Fruit fly (Drosophila melanogaster) whole organism, embryonic: ENCODE measurements around the gene CG7789.

Source experiments
- Aef1 ChIP-seq: fragments of 200-800 bp; sonication (Bioruptor generic); IDR thresholded peaks from 3 replicates; pipeline ENCODE4 v1.3.6; 2022; ENCODE audit warnings: missing biosample characterization, missing genetic modification characterization
- CG10147 ChIP-seq: fragments of 200-800 bp; sonication (Bioruptor generic); optimal IDR thresholded peaks from 2 replicates; lab custom pipeline; 2019; ENCODE audit warnings: missing biosample characterization, mild to moderate bottlenecking, missing genetic modification characterization, moderate library complexity
- CG11247 ChIP-seq: fragments of 200-800 bp; sonication (Bioruptor generic); IDR thresholded peaks from 2 replicates; pipeline ENCODE4 v1.3.6; 2022; ENCODE audit warnings: missing biosample characterization, missing genetic modification characterization
- CG12391 ChIP-seq: fragments of 200-800 bp; sonication (Bioruptor generic); optimal IDR thresholded peaks from 3 replicates; lab custom pipeline; 2018; ENCODE audit warnings: missing biosample characterization, mild to moderate bottlenecking, missing genetic modification characterization, moderate library complexity
- CG12942 ChIP-seq: fragments of 200-800 bp; sonication (Bioruptor generic); optimal IDR thresholded peaks from 3 replicates; lab custom pipeline; 2016; ENCODE audit warnings: missing biosample characterization, missing genetic modification characterization
- CG15269 ChIP-seq: fragments of 200-800 bp; sonication (Bioruptor generic); optimal IDR thresholded peaks from 2 replicates; lab custom pipeline; 2018; ENCODE audit warnings: missing biosample characterization, mild to moderate bottlenecking, missing genetic modification characterization, moderate library complexity
- CG16813 ChIP-seq: fragments of 200-800 bp; sonication (Bioruptor generic); IDR thresholded peaks from 3 replicates; pipeline ENCODE4 v1.3.6; 2022; ENCODE audit warnings: missing biosample characterization, missing genetic modification characterization; ENCODE audit not compliant: partially characterized antibody
- CG17829 ChIP-seq: fragments of 200-800 bp; optimal IDR thresholded peaks from 2 replicates; lab custom pipeline; 2019; ENCODE audit warnings: missing biosample characterization, mild to moderate bottlenecking, missing genetic modification characterization, moderate library complexity
- CG18764 ChIP-seq: fragments of 200-800 bp; sonication (Bioruptor generic); optimal IDR thresholded peaks from 3 replicates; lab custom pipeline; 2016; ENCODE audit warnings: missing biosample characterization, missing genetic modification characterization
- CG30020 ChIP-seq: fragments of 200-800 bp; optimal IDR thresholded peaks from 2 replicates; lab custom pipeline; 2019; ENCODE audit warnings: missing biosample characterization, mild to moderate bottlenecking, missing genetic modification characterization, moderate library complexity
- CG4424 ChIP-seq: fragments of 200-800 bp; sonication (Bioruptor generic); optimal IDR thresholded peaks from 3 replicates; lab custom pipeline; 2016; ENCODE audit warnings: missing biosample characterization, missing genetic modification characterization
- CG4617 ChIP-seq: fragments of 200-800 bp; sonication (Bioruptor generic); optimal IDR thresholded peaks from 3 replicates; lab custom pipeline; 2016; ENCODE audit warnings: missing biosample characterization, missing genetic modification characterization, borderline replicate concordance
- CG6854 ChIP-seq: fragments of 200-800 bp; sonication (Bioruptor generic); optimal IDR thresholded peaks from 3 replicates; lab custom pipeline; 2017; ENCODE audit warnings: missing biosample characterization, mild to moderate bottlenecking, missing genetic modification characterization
- CG7271 ChIP-seq: fragments of 200-800 bp; sonication (Bioruptor generic); optimal IDR thresholded peaks from 2 replicates; lab custom pipeline; 2018; ENCODE audit warnings: missing biosample characterization, mild to moderate bottlenecking, missing genetic modification characterization, moderate library complexity
- CG8089 ChIP-seq: fragments of 200-800 bp; sonication (Bioruptor generic); optimal IDR thresholded peaks from 3 replicates; lab custom pipeline; 2016; ENCODE audit warnings: missing biosample characterization, missing genetic modification characterization
- Dbx ChIP-seq: fragments of 200-800 bp; sonication (Bioruptor generic); IDR thresholded peaks from 3 replicates; pipeline ENCODE4 v1.3.6; 2022; ENCODE audit warnings: missing biosample characterization, missing genetic modification characterization
- Dll ChIP-seq: fragments of 200-800 bp; sonication (Bioruptor generic); IDR thresholded peaks from 4 replicates; pipeline ENCODE4 v1.3.6; 2022; ENCODE audit warnings: missing biosample characterization, missing genetic modification characterization; ENCODE audit not compliant: partially characterized antibody
- E2f1 ChIP-seq: fragments of 200-800 bp; sonication (Bioruptor generic); IDR thresholded peaks from 2 replicates; pipeline ENCODE4 v1.3.6; 2022; ENCODE audit warnings: missing biosample characterization, missing genetic modification characterization
- Fer1 ChIP-seq: fragments of 200-800 bp; sonication (Bioruptor generic); optimal IDR thresholded peaks from 2 replicates; lab custom pipeline; 2017; ENCODE audit warnings: missing biosample characterization, mild to moderate bottlenecking, missing genetic modification characterization
- GATAe ChIP-seq: fragments of 200-800 bp; sonication (Bioruptor generic); conservative IDR thresholded peaks from 2 replicates; pipeline ENCODE4 v1.3.6; 2022; ENCODE audit warnings: missing biosample characterization, missing genetic modification characterization
- HLH4C ChIP-seq: fragments of 200-800 bp; sonication (Bioruptor generic); IDR thresholded peaks from 3 replicates; pipeline ENCODE4 v1.3.6; 2022; ENCODE audit warnings: missing biosample characterization, missing genetic modification characterization; ENCODE audit not compliant: partially characterized antibody
- Hey ChIP-seq: fragments of 200-800 bp; sonication (Bioruptor generic); optimal IDR thresholded peaks from 3 replicates; lab custom pipeline; 2018; ENCODE audit warnings: missing biosample characterization, mild to moderate bottlenecking, missing genetic modification characterization
- Lhr ChIP-seq: fragments of 200-800 bp; sonication (Bioruptor generic); optimal IDR thresholded peaks from 3 replicates; lab custom pipeline; 2017; ENCODE audit warnings: mild to moderate bottlenecking, missing biosample characterization, missing genetic modification reagents, missing genetic modification characterization
- MESR4 ChIP-seq: fragments of 200-800 bp; sonication (Bioruptor generic); optimal IDR thresholded peaks from 2 replicates; lab custom pipeline; 2018; ENCODE audit warnings: missing biosample characterization, mild to moderate bottlenecking, missing genetic modification characterization, moderate library complexity
- Med ChIP-seq: fragments of 200-800 bp; sonication (Bioruptor generic); peaks from one replicate; lab custom pipeline; 2016; ENCODE audit warnings: missing biosample characterization, missing genetic modification characterization, mild to moderate bottlenecking, inconsistent platforms, moderate library complexity
- NC2β ChIP-seq: fragments of 200-800 bp; sonication (Bioruptor generic); optimal IDR thresholded peaks from 2 replicates; lab custom pipeline; 2016; ENCODE audit warnings: missing biosample characterization, missing genetic modification characterization
- Opbp ChIP-seq: fragments of 200-800 bp; sonication (Bioruptor generic); IDR thresholded peaks from 3 replicates; pipeline ENCODE4 v1.3.6; 2022; ENCODE audit warnings: missing biosample characterization, missing genetic modification characterization; ENCODE audit not compliant: partially characterized antibody
- Six4 ChIP-seq: fragments of 200-800 bp; sonication (Bioruptor generic); optimal IDR thresholded peaks from 2 replicates; lab custom pipeline; 2016; ENCODE audit warnings: missing biosample characterization, missing genetic modification characterization
- Taf1 ChIP-seq: fragments of 200-800 bp; sonication (Bioruptor generic); IDR thresholded peaks from 2 replicates; pipeline ENCODE4 v1.3.6; 2022; ENCODE audit warnings: missing biosample characterization, missing genetic modification characterization
- YL-1 ChIP-seq: fragments of 200-800 bp; sonication (Bioruptor generic); optimal IDR thresholded peaks from 3 replicates; lab custom pipeline; 2017; ENCODE audit warnings: missing biosample characterization, mild to moderate bottlenecking, missing genetic modification characterization
- ab ChIP-seq: fragments of 200-800 bp; sonication (Bioruptor generic); optimal IDR thresholded peaks from 2 replicates; lab custom pipeline; 2016; ENCODE audit warnings: missing biosample characterization, missing genetic modification characterization
- al ChIP-seq: fragments of 200-800 bp; sonication (Bioruptor generic); IDR thresholded peaks from 2 replicates; pipeline ENCODE4 v1.3.6; 2022; ENCODE audit warnings: missing biosample characterization, missing genetic modification characterization
- ara ChIP-seq: fragments of 200-800 bp; sonication (Bioruptor generic); IDR thresholded peaks from 2 replicates; pipeline ENCODE4 v1.3.6; 2022; ENCODE audit warnings: missing biosample characterization, missing genetic modification characterization
- ase ChIP-seq: fragments of 200-800 bp; sonication (Bioruptor generic); IDR thresholded peaks from 3 replicates; pipeline ENCODE4 v1.3.6; 2022; ENCODE audit warnings: missing biosample characterization, missing genetic modification characterization
- bcd ChIP-seq: fragments of 200-800 bp; sonication (Bioruptor generic); optimal IDR thresholded peaks from 2 replicates; lab custom pipeline; 2017; ENCODE audit warnings: missing biosample characterization, mild to moderate bottlenecking, missing genetic modification characterization
- bsh ChIP-seq, 2 experiments: fragments of 200-800 bp; sonication (Bioruptor generic); optimal IDR thresholded peaks; 2 replicates each; lab custom pipeline; 2017 to 2018; ENCODE audit warnings: mild to moderate bottlenecking in 2 of 2, missing biosample characterization in 2 of 2, missing genetic modification characterization in 2 of 2, moderate library complexity in 1 of 2
- cas ChIP-seq: fragments of 200-800 bp; sonication (Bioruptor generic); IDR thresholded peaks from 2 replicates; pipeline ENCODE4 v1.3.6; 2022; ENCODE audit warnings: missing biosample characterization, missing genetic modification characterization
- chif ChIP-seq, 2 experiments: fragments of 200-800 bp; sonication (Bioruptor generic); optimal IDR thresholded peaks; 3 replicates each; lab custom pipeline; 2016; ENCODE audit warnings: missing biosample characterization in 2 of 2, missing genetic modification characterization in 2 of 2
- chn ChIP-seq: fragments of 200-800 bp; sonication (Bioruptor generic); optimal IDR thresholded peaks from 2 replicates; lab custom pipeline; 2016; ENCODE audit warnings: missing biosample characterization, missing genetic modification characterization
- eve ChIP-seq, 2 experiments: fragments of >200 bp; optimal IDR thresholded peaks; 2 replicates each; lab custom pipeline; 2017; ENCODE audit warnings: missing biosample characterization in 2 of 2, missing genetic modification characterization in 2 of 2
- inv ChIP-seq: fragments of 200-800 bp; sonication (Bioruptor generic); IDR thresholded peaks from 2 replicates; pipeline ENCODE4 v1.3.6; 2022; ENCODE audit warnings: missing biosample characterization, missing genetic modification characterization; ENCODE audit not compliant: partially characterized antibody
- lbe ChIP-seq: fragments of 200-800 bp; sonication (Bioruptor generic); optimal IDR thresholded peaks from 2 replicates; lab custom pipeline; 2016; ENCODE audit warnings: missing biosample characterization, mild to moderate bottlenecking, missing genetic modification characterization
- nerfin-2 ChIP-seq: fragments of 200-800 bp; sonication (Bioruptor generic); IDR thresholded peaks from 2 replicates; pipeline ENCODE4 v1.3.6; 2022; ENCODE audit warnings: missing biosample characterization, missing genetic modification characterization; ENCODE audit not compliant: partially characterized antibody
- nmo ChIP-seq: fragments of 200-800 bp; sonication (Bioruptor generic); optimal IDR thresholded peaks from 2 replicates; lab custom pipeline; 2018; ENCODE audit warnings: missing biosample characterization, mild to moderate bottlenecking, missing genetic modification characterization, moderate library complexity
- pan ChIP-seq, 4 experiments: fragments of >200 bp in 3 of 4; fragments of 200-800 bp in 1 of 4; sonication (Bioruptor generic) in 1 of 4; optimal IDR thresholded peaks in 3 of 4; IDR thresholded peaks in 1 of 4; 2 replicates each; pipeline versions ENCODE4 v1.3.6 to Lab custom; 2017 to 2022; ENCODE audit warnings: missing biosample characterization in 2 of 4, missing genetic modification characterization in 2 of 4, mixed read lengths in 1 of 4
- sens ChIP-seq: fragments of 200-800 bp; sonication (Bioruptor generic); peaks from one replicate; lab custom pipeline; 2016; ENCODE audit warnings: missing biosample characterization, missing genetic modification characterization
- zen ChIP-seq: fragments of 200-800 bp; sonication (Bioruptor generic); optimal IDR thresholded peaks from 3 replicates; lab custom pipeline; 2018; ENCODE audit warnings: missing biosample characterization, mild to moderate bottlenecking, missing genetic modification characterization, moderate library complexity

CG7789 gene

dm6 chr3R:29798966-29799680 is 3.9 kb upstream of the CG7789 start, which contains the start of the genes Rnb and Drice (continued):
- TF ChIP-seq al (GFP tag; lab: Robert Waterston, UW) (peak; percentile 40; the same call in 1 of the 2 replicates), NC2β (GFP tag; lab: Kevin White, UChicago) (no peak), chif (GFP tag; optimal IDR thresholded peaks at IDR 0.05; lab: Kevin White, UChicago) (no peak), inv (GFP tag; lab: Robert Waterston, UW) (peak; percentile 60), CG11247 (GFP tag; lab: Robert Waterston, UW) (peak; percentile 49; the same call in 1 of the 2 replicates), CG18764 (GFP tag; lab: Kevin White, UChicago) (peak; percentile 7), CG4424 (peak; percentile 48), Taf1 (GFP tag; lab: Robert Waterston, UW) (peak; percentile 24; the same call in 1 of the 2 replicates), lbe (GFP tag; lab: Kevin White, UChicago) (peak; percentile 76), ase (GFP tag; lab: Robert Waterston, UW) (0 out of 3 replicates have a peak, but pooled peaks have one; percentile 32), CG10147 (peak; percentile 54), Opbp (0 out of 3 replicates have a peak, but pooled peaks have one; percentile 19), Fer1 (peak; percentile 36), eve (GFP tag; optimal IDR thresholded peaks at IDR 0.05; lab: Kevin White, UChicago) (no peak), Hey (tag; lab: Kevin White, UChicago) (no peak), cas (GFP tag; lab: Robert Waterston, UW) (no peak), MESR4 (GFP tag; lab: Kevin White, UChicago) (peak; percentile 90), CG6854 (GFP tag; lab: Kevin White, UChicago) (peak; percentile 50), sens (GFP tag; lab: Kevin White, UChicago) (peak; percentile 79), YL-1 (peak; percentile 84), bcd (peak; percentile 61), CG4617 (GFP tag; lab: Kevin White, UChicago) (peak; percentile 10), Dbx (GFP tag; lab: Robert Waterston, UW) (peak; percentile 31; the same call in 1 of the 3 replicates), CG30020 (tag; lab: Kevin White, UChicago) (no peak), CG16813 (GFP tag; lab: Robert Waterston, UW) (peak; percentile 71), ara (GFP tag; lab: Robert Waterston, UW) (peak; percentile 15; the same call in 1 of the 2 replicates), CG12391 (tag; lab: Kevin White, UChicago) (peak; percentile 63), Aef1 (GFP tag; lab: Robert Waterston, UW) (peak; percentile 27; the same call in 1 of the 3 replicates), CG8089 (GFP tag; lab: Kevin White, UChicago) (no peak), CG12942 (GFP tag; lab: Kevin White, UChicago) (no peak), Med (GFP tag; lab: Kevin White, UChicago) (peak; percentile 85), Dll (GFP tag; lab: Robert Waterston, UW) (peak; percentile 86), CG17829 (peak; percentile 68), bsh (GFP tag; optimal IDR thresholded peaks at IDR 0.05; lab: Kevin White, UChicago) (peak in 1 of 2 experiments; percentile 35), ab (GFP tag; lab: Kevin White, UChicago) (no peak), Lhr (GFP tag; lab: Kevin White, UChicago) (peak; percentile 60), GATAe (no peak), Six4 (GFP tag; lab: Kevin White, UChicago) (no peak), pan (optimal IDR thresholded peaks at IDR 0.05; lab: Kevin White, UChicago) (no peak), pan (GFP tag; optimal IDR thresholded peaks at IDR 0.05 in 1 of 2, IDR thresholded peaks at IDR 0.05 in 1 of 2) (peak in 1 of 2 experiments; percentile 45), nmo (peak; percentile 68), chn (GFP tag; lab: Kevin White, UChicago) (no peak), CG7271 (tag; lab: Kevin White, UChicago) (no peak), nerfin-2 (0 out of 2 replicates have a peak, but pooled peaks have one; percentile 22), zen (tag; lab: Kevin White, UChicago) (peak; percentile 46), E2f1 (peak; percentile 53), HLH4C (GFP tag; lab: Robert Waterston, UW) (peak; percentile 55), CG15269 (tag; lab: Kevin White, UChicago) (no peak)
